Fruit fly (Drosophila melanogaster) whole organism: ENCODE data around the gene Ptpa.

Source experiments
- Dll ChIP-seq: fragments of >200 bp; optimal IDR thresholded peaks from 2 replicates; lab custom pipeline; 2017
- EcR ChIP-seq, 2 experiments: fragments of >200 bp; optimal IDR thresholded peaks; 2 replicates each; lab custom pipeline; 2017; ENCODE audit warnings: missing biosample characterization in 2 of 2, missing genetic modification characterization in 2 of 2, missing genetic modification reagents in 2 of 2
- pan ChIP-seq: fragments of >200 bp; optimal IDR thresholded peaks from 2 replicates; lab custom pipeline; 2017
- psq ChIP-seq: fragments of >200 bp; optimal IDR thresholded peaks from 2 replicates; lab custom pipeline; 2017
- usp ChIP-seq: fragments of >200 bp; optimal IDR thresholded peaks from 2 replicates; lab custom pipeline; 2017; ENCODE audit warnings: missing biosample characterization, missing genetic modification characterization, mixed read lengths

- TF ChIP-seq Dll, result no peak
- no peak for TF ChIP-seq usp (GFP tag; lab: Kevin White, UChicago)
- TF ChIP-seq psq (lab: Kevin White, UChicago), result no peak
- no peak for TF ChIP-seq pan (lab: Kevin White, UChicago)
- TF ChIP-seq EcR (GFP tag; optimal IDR thresholded peaks at IDR 0.05; lab: Kevin White, UChicago), result no peak
These were observed 8.4 kb upstream of the Ptpa start for dm6 chr2L:3368425-3368824.
